Worm (Caenorhabditis elegans) whole organism, L4 larva: Measurements from ENCODE around the gene F35A5.1.

Experiments
- ceh-82 ChIP-seq: sonication (generic microtip); optimal IDR thresholded peaks from 2 replicates; lab custom pipeline; 2017; ENCODE audit warnings: missing biosample characterization, missing genetic modification characterization
- lir-3 ChIP-seq: sonication (generic microtip); optimal IDR thresholded peaks from 2 replicates; lab custom pipeline; 2016; ENCODE audit warnings: mild to moderate bottlenecking, missing genetic modification characterization, missing compliant biosample characterization

DNA sequence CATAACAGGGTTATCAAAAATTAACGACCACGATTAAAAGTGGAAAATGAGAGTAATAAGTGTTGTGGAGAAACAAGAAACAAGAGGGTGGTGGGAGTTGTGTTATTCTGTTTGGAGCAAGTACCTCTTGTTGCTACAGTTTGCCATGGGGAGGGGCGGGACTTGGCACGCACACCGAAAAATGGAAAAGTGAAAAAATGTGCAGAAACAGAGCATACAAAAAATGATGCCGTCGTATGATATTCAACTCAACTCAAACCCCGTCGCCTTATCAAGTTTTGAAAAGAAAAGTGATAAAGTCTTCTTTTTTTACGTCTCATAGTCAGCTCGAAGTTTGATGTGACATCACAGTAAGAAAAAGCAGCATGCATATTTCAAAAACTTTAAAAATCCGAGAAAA lies 13.4 kb downstream of the F35A5.1 start:
- TF ChIP-seq lir-3 (tag; lab: Kevin White, UChicago) (no peak), ceh-82 (tag; lab: Kevin White, UChicago) (no peak)
